Fruit fly (Drosophila melanogaster) whole organism, embryonic: Measurements from ENCODE around the gene mRpL49.

Experiments
- Adf1 ChIP-seq: fragments of 200-800 bp; sonication (Bioruptor generic); IDR thresholded peaks from 2 replicates; pipeline ENCODE4 v1.3.6; 2022; ENCODE audit warnings: missing biosample characterization, missing genetic modification characterization
- B-H2 ChIP-seq: fragments of 200-800 bp; sonication (Bioruptor generic); optimal IDR thresholded peaks from 2 replicates; lab custom pipeline; 2018; ENCODE audit warnings: missing biosample characterization, mild to moderate bottlenecking, missing genetic modification characterization
- CG10209 ChIP-seq: fragments of 200-800 bp; sonication (Bioruptor generic); optimal IDR thresholded peaks from 3 replicates; lab custom pipeline; 2017; ENCODE audit warnings: missing biosample characterization, mild to moderate bottlenecking, missing genetic modification characterization, missing genetic modification reagents
- CG10979 ChIP-seq: fragments of 200-800 bp; sonication (Bioruptor generic); optimal IDR thresholded peaks from 2 replicates; lab custom pipeline; 2018; ENCODE audit warnings: missing biosample characterization, mild to moderate bottlenecking, missing genetic modification characterization, moderate library complexity
- CG12155 ChIP-seq: fragments of 200-800 bp; sonication (Bioruptor generic); optimal IDR thresholded peaks from 3 replicates; lab custom pipeline; 2016; ENCODE audit warnings: missing biosample characterization, missing genetic modification characterization
- CG12236 ChIP-seq: fragments of 200-800 bp; sonication (Bioruptor generic); optimal IDR thresholded peaks from 2 replicates; lab custom pipeline; 2016; ENCODE audit warnings: missing biosample characterization, missing genetic modification characterization
- CG12769 ChIP-seq: fragments of 200-800 bp; sonication (Bioruptor generic); optimal IDR thresholded peaks from 2 replicates; lab custom pipeline; 2019; ENCODE audit warnings: missing biosample characterization, mild to moderate bottlenecking, missing genetic modification characterization, moderate library complexity
- CG13123 ChIP-seq: fragments of 200-800 bp; sonication (Bioruptor generic); optimal IDR thresholded peaks from 2 replicates; lab custom pipeline; 2016; ENCODE audit warnings: missing biosample characterization, missing genetic modification characterization
- CG13894 ChIP-seq: fragments of 200-800 bp; sonication (Bioruptor generic); optimal IDR thresholded peaks from 3 replicates; lab custom pipeline; 2018; ENCODE audit warnings: missing biosample characterization, mild to moderate bottlenecking, missing genetic modification characterization, moderate library complexity
- CG14014 ChIP-seq: fragments of 200-800 bp; sonication (Bioruptor generic); IDR thresholded peaks from 2 replicates; pipeline ENCODE4 v1.3.6; 2022; ENCODE audit warnings: missing biosample characterization, missing genetic modification characterization
- CG2120 ChIP-seq: fragments of 200-800 bp; sonication (Bioruptor generic); optimal IDR thresholded peaks from 3 replicates; lab custom pipeline; 2016; ENCODE audit warnings: missing biosample characterization, missing genetic modification characterization
- CG2678 ChIP-seq: fragments of 200-800 bp; sonication (Bioruptor generic); optimal IDR thresholded peaks from 3 replicates; lab custom pipeline; 2019; ENCODE audit warnings: missing biosample characterization, mild to moderate bottlenecking, missing genetic modification characterization, moderate library complexity
- CG4328 ChIP-seq: fragments of 200-800 bp; sonication (Bioruptor generic); optimal IDR thresholded peaks from 3 replicates; lab custom pipeline; 2017; ENCODE audit warnings: missing biosample characterization, missing genetic modification reagents, missing genetic modification characterization
- CG5245 ChIP-seq: fragments of 200-800 bp; sonication (Bioruptor generic); optimal IDR thresholded peaks from 3 replicates; lab custom pipeline; 2016; ENCODE audit warnings: missing biosample characterization, missing genetic modification characterization
- CG6689 ChIP-seq: fragments of 200-800 bp; sonication (Bioruptor generic); IDR thresholded peaks from 2 replicates; pipeline ENCODE4 v1.3.6; 2022; ENCODE audit warnings: missing biosample characterization, missing genetic modification characterization
- CG7372 ChIP-seq: fragments of 200-800 bp; sonication (Bioruptor generic); IDR thresholded peaks from 2 replicates; pipeline ENCODE4 v1.3.6; 2022; ENCODE audit warnings: missing biosample characterization, missing genetic modification characterization
- CG9797 ChIP-seq: fragments of 200-800 bp; sonication (Bioruptor generic); optimal IDR thresholded peaks from 3 replicates; lab custom pipeline; 2018; ENCODE audit warnings: missing biosample characterization, mild to moderate bottlenecking, missing genetic modification characterization
- Eip74EF ChIP-seq, 2 experiments: fragments of 200-800 bp in 1 of 2; fragments of >200 bp in 1 of 2; sonication (Bioruptor generic) in 1 of 2; optimal IDR thresholded peaks; 2 replicates each; lab custom pipeline; 2017 to 2019; ENCODE audit warnings: missing biosample characterization in 2 of 2, missing genetic modification characterization in 2 of 2, mild to moderate bottlenecking in 1 of 2, moderate library complexity in 1 of 2
- HLH4C ChIP-seq: fragments of 200-800 bp; sonication (Bioruptor generic); IDR thresholded peaks from 3 replicates; pipeline ENCODE4 v1.3.6; 2022; ENCODE audit warnings: missing biosample characterization, missing genetic modification characterization; ENCODE audit not compliant: partially characterized antibody
- Hr3 ChIP-seq: fragments of 200-800 bp; sonication (Bioruptor generic); optimal IDR thresholded peaks from 3 replicates; lab custom pipeline; 2016; ENCODE audit warnings: missing biosample characterization, missing genetic modification characterization
- Hr51 ChIP-seq, 2 experiments: fragments of 200-800 bp; sonication (Bioruptor generic); optimal IDR thresholded peaks; 2 replicates in 1 of 2; 3 replicates in 1 of 2; lab custom pipeline; 2016 to 2018; ENCODE audit warnings: missing biosample characterization in 2 of 2, missing genetic modification characterization in 2 of 2, mild to moderate bottlenecking in 1 of 2, moderate library complexity in 1 of 2
- Med ChIP-seq: fragments of 200-800 bp; sonication (Bioruptor generic); peaks from one replicate; lab custom pipeline; 2016; ENCODE audit warnings: missing biosample characterization, missing genetic modification characterization, mild to moderate bottlenecking, inconsistent platforms, moderate library complexity
- PHDP ChIP-seq: fragments of 200-800 bp; sonication (Bioruptor generic); optimal IDR thresholded peaks from 3 replicates; lab custom pipeline; 2018; ENCODE audit warnings: missing biosample characterization, mild to moderate bottlenecking, missing genetic modification characterization, moderate library complexity
- Sox102F ChIP-seq: fragments of 200-800 bp; sonication (Bioruptor generic); optimal IDR thresholded peaks from 2 replicates; lab custom pipeline; 2018; ENCODE audit warnings: missing biosample characterization, mild to moderate bottlenecking, missing genetic modification characterization, moderate library complexity
- cg ChIP-seq: fragments of 200-800 bp; sonication (Bioruptor generic); optimal IDR thresholded peaks from 3 replicates; lab custom pipeline; 2019; ENCODE audit warnings: missing biosample characterization, mild to moderate bottlenecking, missing genetic modification characterization, moderate library complexity
- chif ChIP-seq, 2 experiments: fragments of 200-800 bp; sonication (Bioruptor generic); optimal IDR thresholded peaks; 3 replicates each; lab custom pipeline; 2016; ENCODE audit warnings: missing biosample characterization in 2 of 2, missing genetic modification characterization in 2 of 2
- corto ChIP-seq: fragments of 200-800 bp; sonication (Bioruptor generic); optimal IDR thresholded peaks from 2 replicates; lab custom pipeline; 2016; ENCODE audit warnings: missing biosample characterization, mild to moderate bottlenecking, missing genetic modification characterization, moderate library complexity
- crc ChIP-seq: fragments of 200-800 bp; sonication (Bioruptor generic); optimal IDR thresholded peaks from 2 replicates; lab custom pipeline; 2016; ENCODE audit warnings: missing biosample characterization, missing genetic modification characterization
- crol ChIP-seq: fragments of 200-800 bp; sonication (Bioruptor generic); IDR thresholded peaks from 2 replicates; pipeline ENCODE4 v1.3.6; 2022; ENCODE audit warnings: missing biosample characterization, missing genetic modification characterization
- cwo ChIP-seq: fragments of 200-800 bp; sonication (Bioruptor generic); optimal IDR thresholded peaks from 3 replicates; lab custom pipeline; 2017; ENCODE audit warnings: missing biosample characterization, missing genetic modification characterization, mild to moderate bottlenecking, moderate library complexity, missing genetic modification reagents
- dati ChIP-seq: fragments of 200-800 bp; sonication (Bioruptor generic); IDR thresholded peaks from 2 replicates; pipeline ENCODE4 v1.3.6; 2022; ENCODE audit warnings: missing biosample characterization, missing genetic modification characterization
- exex ChIP-seq: fragments of 200-800 bp; sonication (Bioruptor generic); optimal IDR thresholded peaks from 4 replicates; lab custom pipeline; 2018; ENCODE audit warnings: missing biosample characterization, mild to moderate bottlenecking, missing genetic modification characterization, moderate library complexity
- fd64A ChIP-seq: fragments of 200-800 bp; sonication (Bioruptor generic); optimal IDR thresholded peaks from 3 replicates; lab custom pipeline; 2018; ENCODE audit warnings: missing biosample characterization, mild to moderate bottlenecking, missing genetic modification characterization
- gem ChIP-seq: fragments of 200-800 bp; sonication (Bioruptor generic); optimal IDR thresholded peaks from 2 replicates; lab custom pipeline; 2019; ENCODE audit warnings: missing biosample characterization, mild to moderate bottlenecking, missing genetic modification characterization, moderate library complexity
- grn ChIP-seq: fragments of 200-800 bp; sonication (Bioruptor generic); optimal IDR thresholded peaks from 3 replicates; lab custom pipeline; 2017; ENCODE audit warnings: missing biosample characterization, missing genetic modification characterization
- jing ChIP-seq: fragments of 200-800 bp; sonication (Bioruptor generic); optimal IDR thresholded peaks from 2 replicates; lab custom pipeline; 2018; ENCODE audit warnings: missing biosample characterization, mild to moderate bottlenecking, missing genetic modification characterization
- nmo ChIP-seq: fragments of 200-800 bp; sonication (Bioruptor generic); optimal IDR thresholded peaks from 2 replicates; lab custom pipeline; 2018; ENCODE audit warnings: missing biosample characterization, mild to moderate bottlenecking, missing genetic modification characterization, moderate library complexity
- nom ChIP-seq: fragments of 200-800 bp; sonication (Bioruptor generic); optimal IDR thresholded peaks from 2 replicates; lab custom pipeline; 2017; ENCODE audit warnings: missing biosample characterization, missing genetic modification characterization, mild to moderate bottlenecking, moderate library complexity, missing genetic modification reagents
- onecut ChIP-seq: fragments of 200-800 bp; sonication (Bioruptor generic); IDR thresholded peaks from 2 replicates; pipeline ENCODE4 v1.3.6; 2022; ENCODE audit warnings: missing biosample characterization, missing genetic modification characterization
- peb ChIP-seq: fragments of 200-800 bp; sonication (Bioruptor generic); IDR thresholded peaks from 2 replicates; pipeline ENCODE4 v1.3.6; 2022; ENCODE audit warnings: missing biosample characterization, missing genetic modification characterization
- phol ChIP-seq: fragments of 200-800 bp; sonication (Bioruptor generic); optimal IDR thresholded peaks from 3 replicates; lab custom pipeline; 2018; ENCODE audit warnings: missing biosample characterization, mild to moderate bottlenecking, missing genetic modification characterization, moderate library complexity
- scrt ChIP-seq: fragments of 200-800 bp; sonication (Bioruptor generic); optimal IDR thresholded peaks from 2 replicates; lab custom pipeline; 2018; ENCODE audit warnings: missing biosample characterization, mild to moderate bottlenecking, missing genetic modification characterization, moderate library complexity
- sd ChIP-seq: fragments of 200-800 bp; sonication (Bioruptor generic); optimal IDR thresholded peaks from 3 replicates; lab custom pipeline; 2018; ENCODE audit warnings: missing biosample characterization, mild to moderate bottlenecking, missing genetic modification characterization, moderate library complexity
- sens ChIP-seq: fragments of 200-800 bp; sonication (Bioruptor generic); peaks from one replicate; lab custom pipeline; 2016; ENCODE audit warnings: missing biosample characterization, missing genetic modification characterization
- trem ChIP-seq: fragments of 200-800 bp; optimal IDR thresholded peaks from 3 replicates; lab custom pipeline; 2019; ENCODE audit warnings: missing biosample characterization, mild to moderate bottlenecking, missing genetic modification characterization, moderate library complexity

mRpL49 gene

dm6 chrX:12891322-12892159 lies 15.4 kb upstream of the mRpL49 start (continued):
- TF ChIP-seq CG12155 (GFP tag; lab: Kevin White, UChicago) (no peak), scrt (GFP tag; lab: Kevin White, UChicago) (no peak), CG2120 (no peak), Hr3 (GFP tag; lab: Kevin White, UChicago) (peak; percentile 0), peb (GFP tag; lab: Robert Waterston, UW) (no peak), Hr51 (GFP tag; optimal IDR thresholded peaks at IDR 0.05; lab: Kevin White, UChicago) (peak in 1 of 2 experiments; percentile 25), nmo (GFP tag; lab: Kevin White, UChicago) (peak; percentile 25), CG9797 (no peak), jing (no peak), CG4328 (GFP tag; lab: Kevin White, UChicago) (no peak), phol (tag; lab: Kevin White, UChicago) (peak; percentile 36), sd (tag; lab: Kevin White, UChicago) (no peak), CG6689 (no peak), cg (GFP tag; lab: Kevin White, UChicago) (no peak), crc (no peak), CG10979 (peak; percentile 22), Sox102F (GFP tag; lab: Kevin White, UChicago) (peak; percentile 31), PHDP (tag; lab: Kevin White, UChicago) (no peak), fd64A (GFP tag; lab: Kevin White, UChicago) (no peak), CG12236 (GFP tag; lab: Kevin White, UChicago) (no peak), CG10209 (GFP tag; lab: Kevin White, UChicago) (peak; percentile 17), chif (GFP tag; optimal IDR thresholded peaks at IDR 0.05; lab: Kevin White, UChicago) (no peak), Adf1 (no peak), dati (GFP tag; lab: Robert Waterston, UW) (no peak)

- peak; percentile 68 for TF ChIP-seq grn
- TF ChIP-seq onecut (GFP tag; lab: Robert Waterston, UW) = no peak
- peak; percentile 29 for TF ChIP-seq cwo (GFP tag; lab: Kevin White, UChicago)
- TF ChIP-seq Eip74EF (GFP tag; optimal IDR thresholded peaks at IDR 0.05; lab: Kevin White, UChicago) = peak in 1 of 2 experiments; percentile 24
- TF ChIP-seq Med (GFP tag; lab: Kevin White, UChicago) = peak; percentile 27
- TF ChIP-seq CG13894 (tag; lab: Kevin White, UChicago) = peak; percentile 15
- no peak for TF ChIP-seq B-H2 (GFP tag; lab: Kevin White, UChicago)
- TF ChIP-seq exex (tag; lab: Kevin White, UChicago) = peak; percentile 25
- TF ChIP-seq CG12769 (tag; lab: Kevin White, UChicago) = peak; percentile 36
- no peak for TF ChIP-seq CG13123
- peak; percentile 94 for TF ChIP-seq sd (tag; lab: Kevin White, UChicago)
These were observed 12.9 kb upstream of the mRpL49 start for dm6 chrX:12893969-12894368.

DNA sequence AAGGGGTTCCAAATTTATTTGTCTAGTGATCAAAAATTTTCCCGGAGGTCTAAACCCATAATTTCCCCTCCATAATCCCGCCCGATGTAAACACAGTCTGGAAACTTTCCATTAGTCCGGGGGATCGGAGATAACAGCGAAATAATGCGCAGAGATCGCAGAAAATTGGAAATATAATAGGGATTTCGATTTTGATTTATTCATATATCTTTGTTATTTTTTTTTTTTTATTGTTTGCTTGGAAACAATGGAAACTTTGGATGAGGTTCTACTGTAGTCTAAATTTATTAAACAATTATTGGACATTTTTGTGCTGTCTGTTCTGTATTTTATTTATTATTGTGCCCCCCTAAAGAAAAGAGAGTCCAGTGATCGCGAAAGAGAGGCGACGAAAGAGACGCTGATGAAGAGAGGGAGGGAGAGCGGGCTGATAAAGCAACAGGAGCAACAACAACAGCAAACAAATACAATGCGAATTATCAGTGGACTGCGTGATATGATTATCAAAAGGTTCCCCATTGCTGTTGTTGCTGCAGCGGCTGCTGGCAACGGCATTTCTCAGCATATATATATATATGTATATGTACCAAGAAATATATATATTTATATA lies 11.7 kb upstream of the mRpL49 start:
- TF ChIP-seq CG14014 (GFP tag; lab: Robert Waterston, UW) = 0 out of 2 replicates have a peak, but pooled peaks have one; percentile 16
- TF ChIP-seq corto (GFP tag; lab: Kevin White, UChicago) = peak; percentile 25
- TF ChIP-seq gem (tag; lab: Kevin White, UChicago) = peak; percentile 27
- TF ChIP-seq cg (GFP tag; lab: Kevin White, UChicago) = peak; percentile 19
- TF ChIP-seq sens (GFP tag; lab: Kevin White, UChicago) = peak; percentile 62
- no peak for TF ChIP-seq HLH4C (GFP tag; lab: Robert Waterston, UW)
- TF ChIP-seq CG2678 (tag; lab: Kevin White, UChicago) = peak; percentile 42
- TF ChIP-seq scrt (GFP tag; lab: Kevin White, UChicago) = no peak
- peak; percentile 18; the same call in 1 of the 2 replicates for TF ChIP-seq crol (GFP tag; lab: Robert Waterston, UW)
- TF ChIP-seq CG7372 (GFP tag; lab: Robert Waterston, UW) = no peak
- TF ChIP-seq CG12155 (GFP tag; lab: Kevin White, UChicago) = peak; percentile 2
- TF ChIP-seq trem (tag; lab: Kevin White, UChicago) = no peak
- peak; percentile 39 for TF ChIP-seq nom (GFP tag; lab: Kevin White, UChicago)
- TF ChIP-seq CG5245 = no peak
- peak; percentile 59 for TF ChIP-seq exex (tag; lab: Kevin White, UChicago)
